Worm (Caenorhabditis elegans) whole organism, late embryonic: Measurements from ENCODE around the gene F37A8.1.

Experiments
- C38D4.7 ChIP-seq: fragments of 200-800 bp; sonication (Bioruptor generic); optimal IDR thresholded peaks from 2 replicates; lab custom pipeline; 2018; ENCODE audit warnings: mild to moderate bottlenecking, missing genetic modification characterization, moderate library complexity, missing compliant biosample characterization
- K09A11.1 ChIP-seq: sonication (generic microtip); optimal IDR thresholded peaks from 2 replicates; lab custom pipeline; 2017; ENCODE audit warnings: antibody characterized with exemption, mild to moderate bottlenecking, missing genetic modification characterization, missing compliant biosample characterization; ENCODE audit not compliant: insufficient read depth
- T23F11.4 ChIP-seq: fragments of 200-800 bp; sonication (Bioruptor generic); optimal IDR thresholded peaks from 2 replicates; lab custom pipeline; 2018; ENCODE audit warnings: mild to moderate bottlenecking, missing genetic modification characterization, missing compliant biosample characterization
- Y22D7AL.16 ChIP-seq: sonication (generic microtip); optimal IDR thresholded peaks from 2 replicates; lab custom pipeline; 2016; ENCODE audit warnings: missing genetic modification characterization, missing compliant biosample characterization
- ahr-1 ChIP-seq: sonication (generic microtip); optimal IDR thresholded peaks from 2 replicates; lab custom pipeline; 2016; ENCODE audit warnings: missing genetic modification characterization, missing compliant biosample characterization
- ama-1 ChIP-seq: fragments of 150-350 bp; optimal IDR thresholded peaks from 2 replicates; lab custom pipeline; 2014
- ceh-18 ChIP-seq: sonication (generic microtip); optimal IDR thresholded peaks from 2 replicates; lab custom pipeline; 2016; ENCODE audit warnings: missing genetic modification characterization, missing compliant biosample characterization
- ceh-2 ChIP-seq: sonication (generic microtip); optimal IDR thresholded peaks from 2 replicates; lab custom pipeline; 2016; ENCODE audit warnings: missing genotype, missing genetic modification characterization, missing compliant biosample characterization
- ceh-22 ChIP-seq: sonication (generic microtip); optimal IDR thresholded peaks from 2 replicates; lab custom pipeline; 2017; ENCODE audit warnings: missing biosample characterization, missing genetic modification characterization
- ceh-30 ChIP-seq: fragments of 150-350 bp; optimal IDR thresholded peaks from 2 replicates; lab custom pipeline; 2014; ENCODE audit warnings: missing biosample characterization, missing genetic modification characterization
- ceh-31 ChIP-seq: sonication (generic microtip); optimal IDR thresholded peaks from 2 replicates; lab custom pipeline; 2016; ENCODE audit warnings: missing genetic modification characterization, missing compliant biosample characterization
- ceh-34 ChIP-seq: sonication (generic microtip); optimal IDR thresholded peaks from 2 replicates; lab custom pipeline; 2016; ENCODE audit warnings: mild to moderate bottlenecking, missing genetic modification characterization, missing compliant biosample characterization
- ceh-45 ChIP-seq: fragments of 200-800 bp; sonication (Bioruptor generic); IDR thresholded peaks from 2 replicates; pipeline ENCODE4 v1.3.6; 2022; ENCODE audit warnings: missing genetic modification reagents, missing genetic modification characterization, missing compliant biosample characterization
- ceh-48 ChIP-seq: sonication (generic microtip); optimal IDR thresholded peaks from 2 replicates; lab custom pipeline; 2016; ENCODE audit warnings: missing genetic modification characterization, inconsistent platforms, missing compliant biosample characterization
- ceh-9 ChIP-seq: sonication (generic microtip); optimal IDR thresholded peaks from 2 replicates; lab custom pipeline; 2016; ENCODE audit warnings: mild to moderate bottlenecking, missing genetic modification characterization, inconsistent platforms, missing compliant biosample characterization
- dmd-4 ChIP-seq: sonication (generic microtip); optimal IDR thresholded peaks from 2 replicates; lab custom pipeline; 2016; ENCODE audit warnings: borderline replicate concordance, missing genetic modification characterization, missing compliant biosample characterization
- dve-1 ChIP-seq: sonication (generic microtip); optimal IDR thresholded peaks from 2 replicates; lab custom pipeline; 2017; ENCODE audit warnings: antibody characterized with exemption, mild to moderate bottlenecking, missing genetic modification characterization, missing compliant biosample characterization
- elt-4 ChIP-seq: sonication (generic microtip); optimal IDR thresholded peaks from 2 replicates; lab custom pipeline; 2016; ENCODE audit warnings: missing genetic modification characterization, missing compliant biosample characterization
- ets-4 ChIP-seq: sonication (generic microtip); optimal IDR thresholded peaks from 2 replicates; lab custom pipeline; 2016; ENCODE audit warnings: missing genetic modification characterization, missing compliant biosample characterization
- fkh-10 ChIP-seq: fragments of 150-350 bp; optimal IDR thresholded peaks from 2 replicates; lab custom pipeline; 2014; ENCODE audit warnings: missing biosample characterization, missing genetic modification reagents, missing genetic modification characterization
- fkh-6 ChIP-seq: sonication (generic microtip); optimal IDR thresholded peaks from 2 replicates; lab custom pipeline; 2016; ENCODE audit warnings: missing genetic modification characterization, missing compliant biosample characterization
- hlh-13 ChIP-seq: fragments of 200-800 bp; sonication (Bioruptor generic); optimal IDR thresholded peaks from 2 replicates; lab custom pipeline; 2018; ENCODE audit warnings: mild to moderate bottlenecking, missing genetic modification characterization, missing compliant biosample characterization
- hlh-30 ChIP-seq: sonication (generic microtip); optimal IDR thresholded peaks from 2 replicates; lab custom pipeline; 2017; ENCODE audit warnings: antibody characterized with exemption, missing genetic modification characterization, missing compliant biosample characterization; ENCODE audit not compliant: insufficient read depth
- hlh-6 ChIP-seq: sonication (generic microtip); optimal IDR thresholded peaks from 2 replicates; lab custom pipeline; 2016; ENCODE audit warnings: missing genotype, missing genetic modification characterization, missing compliant biosample characterization
- hlh-8 ChIP-seq: sonication (generic microtip); optimal IDR thresholded peaks from 2 replicates; lab custom pipeline; 2016; ENCODE audit warnings: missing genotype, missing genetic modification characterization, missing compliant biosample characterization
- lim-6 ChIP-seq: sonication (generic microtip); optimal IDR thresholded peaks from 2 replicates; lab custom pipeline; 2016; ENCODE audit warnings: missing genetic modification characterization, missing compliant biosample characterization
- madf-2 ChIP-seq: sonication (generic microtip); optimal IDR thresholded peaks from 2 replicates; lab custom pipeline; 2017; ENCODE audit warnings: missing genetic modification characterization, missing compliant biosample characterization
- nfya-1 ChIP-seq: sonication (generic microtip); optimal IDR thresholded peaks from 2 replicates; lab custom pipeline; 2017; ENCODE audit warnings: missing genetic modification characterization, mild to moderate bottlenecking, missing compliant biosample characterization, antibody characterized with exemption, moderate library complexity
- nhr-232 ChIP-seq: sonication (generic microtip); optimal IDR thresholded peaks from 2 replicates; lab custom pipeline; 2016; ENCODE audit warnings: missing genetic modification characterization, missing compliant biosample characterization
- odd-2 ChIP-seq: sonication (generic microtip); optimal IDR thresholded peaks from 2 replicates; lab custom pipeline; 2017; ENCODE audit warnings: antibody characterized with exemption, mild to moderate bottlenecking, missing genetic modification characterization, missing compliant biosample characterization
- pat-9 ChIP-seq: fragments of 200-800 bp; sonication (Bioruptor generic); optimal IDR thresholded peaks from 2 replicates; lab custom pipeline; 2018; ENCODE audit warnings: mild to moderate bottlenecking, missing genetic modification characterization, moderate library complexity, missing compliant biosample characterization
- pax-1 ChIP-seq: fragments of 150-350 bp; optimal IDR thresholded peaks from 2 replicates; lab custom pipeline; 2014; ENCODE audit warnings: missing biosample characterization, missing genetic modification characterization
- pha-2 ChIP-seq: sonication (generic microtip); optimal IDR thresholded peaks from 2 replicates; lab custom pipeline; 2017; ENCODE audit warnings: mild to moderate bottlenecking, missing genetic modification characterization, missing compliant biosample characterization
- pha-4 ChIP-seq: fragments of 150-350 bp; optimal IDR thresholded peaks from 2 replicates; lab custom pipeline; 2018; ENCODE audit warnings: missing biosample characterization, missing genetic modification reagents, missing genetic modification characterization
- pqm-1 ChIP-seq: sonication (generic microtip); optimal IDR thresholded peaks from 2 replicates; lab custom pipeline; 2016; ENCODE audit warnings: missing genetic modification characterization, missing compliant biosample characterization
- pros-1 ChIP-seq: fragments of 150-350 bp; optimal IDR thresholded peaks from 2 replicates; lab custom pipeline; 2014; ENCODE audit warnings: missing biosample characterization, missing genetic modification reagents, missing genetic modification characterization
- ref-2 ChIP-seq: sonication (generic microtip); optimal IDR thresholded peaks from 2 replicates; lab custom pipeline; 2016; ENCODE audit warnings: missing genetic modification characterization, missing compliant biosample characterization
- rnt-1 ChIP-seq: sonication (generic microtip); optimal IDR thresholded peaks from 2 replicates; lab custom pipeline; 2016; ENCODE audit warnings: missing genetic modification characterization, missing compliant biosample characterization
- sox-4 ChIP-seq: sonication (generic microtip); optimal IDR thresholded peaks from 2 replicates; lab custom pipeline; 2017; ENCODE audit warnings: mild to moderate bottlenecking, missing genetic modification characterization, inconsistent platforms, missing compliant biosample characterization
- syd-9 ChIP-seq: sonication (generic microtip); optimal IDR thresholded peaks from 2 replicates; lab custom pipeline; 2016; ENCODE audit warnings: mild to moderate bottlenecking, missing genetic modification characterization, moderate library complexity, missing compliant biosample characterization
- tbx-2 ChIP-seq: sonication (generic microtip); optimal IDR thresholded peaks from 2 replicates; lab custom pipeline; 2016; ENCODE audit warnings: missing genetic modification characterization, missing compliant biosample characterization
- tbx-7 ChIP-seq: sonication (generic microtip); optimal IDR thresholded peaks from 2 replicates; lab custom pipeline; 2016; ENCODE audit warnings: missing genotype, missing genetic modification characterization, missing compliant biosample characterization
- ttx-3 ChIP-seq: sonication (generic microtip); optimal IDR thresholded peaks from 2 replicates; lab custom pipeline; 2016; ENCODE audit warnings: missing genetic modification reagents, missing genetic modification characterization, missing compliant biosample characterization
- unc-55 ChIP-seq: sonication (generic microtip); optimal IDR thresholded peaks from 2 replicates; lab custom pipeline; 2017; ENCODE audit warnings: missing biosample characterization, missing genetic modification reagents, missing genetic modification characterization
- unc-86 ChIP-seq: sonication (generic microtip); optimal IDR thresholded peaks from 2 replicates; lab custom pipeline; 2016; ENCODE audit warnings: missing genetic modification characterization, missing compliant biosample characterization
- zip-5 ChIP-seq: sonication (generic microtip); optimal IDR thresholded peaks from 2 replicates; lab custom pipeline; 2016; ENCODE audit warnings: missing genetic modification characterization, missing compliant biosample characterization
- ztf-16 ChIP-seq: sonication (generic microtip); optimal IDR thresholded peaks from 2 replicates; lab custom pipeline; 2017; ENCODE audit warnings: missing genetic modification characterization, missing compliant biosample characterization

F37A8.1 gene

ce11 chrIII:3914836-3915235, 13.4 kb upstream of the F37A8.1 start (continued):
- TF ChIP-seq nfya-1: peak; percentile 3
- peak; percentile 4 for TF ChIP-seq ceh-31 (tag; lab: Kevin White, UChicago)
- TF ChIP-seq, all 69 proteins: peak for 7

- TF ChIP-seq unc-55 (GFP tag; lab: Kevin White, UChicago) (peak; percentile 54), ref-2 (tag; lab: Kevin White, UChicago) (peak; percentile 3), C38D4.7 (GFP tag; lab: Kevin White, UChicago) (no peak), elt-4 (tag; lab: Kevin White, UChicago) (no peak), tbx-2 (tag; lab: Kevin White, UChicago) (peak; percentile 1), ceh-31 (tag; lab: Kevin White, UChicago) (peak; percentile 10), T23F11.4 (GFP tag; lab: Kevin White, UChicago) (no peak), fkh-10 (GFP tag; lab: Kevin White, UChicago) (no peak), hlh-8 (tag; lab: Kevin White, UChicago) (peak; percentile 12), ceh-48 (tag; lab: Kevin White, UChicago) (no peak), zip-5 (no peak), odd-2 (tag; lab: Kevin White, UChicago) (no peak), nfya-1 (peak; percentile 60), ceh-18 (tag; lab: Kevin White, UChicago) (no peak)
Observed at ce11 chrIII:3915705-3916104, 12.5 kb upstream of the F37A8.1 start.

- TF ChIP-seq unc-86 (tag; lab: Kevin White, UChicago): peak; percentile 87
- TF ChIP-seq K09A11.1: peak; percentile 85
- TF ChIP-seq ama-1 (lab: Kevin White, UChicago): no peak
- TF ChIP-seq ceh-22: no peak
- no peak for TF ChIP-seq pqm-1 (tag; lab: Kevin White, UChicago)
- TF ChIP-seq ceh-9 (tag; lab: Kevin White, UChicago): no peak
- TF ChIP-seq fkh-10 (GFP tag; lab: Kevin White, UChicago): no peak
- peak; percentile 66 for TF ChIP-seq T23F11.4 (GFP tag; lab: Kevin White, UChicago)
- TF ChIP-seq pros-1: no peak
- TF ChIP-seq pax-1: peak; percentile 16
- peak; percentile 39 for TF ChIP-seq tbx-7 (tag; lab: Kevin White, UChicago)
- TF ChIP-seq pha-2 (tag; lab: Kevin White, UChicago): peak; percentile 77
- peak; percentile 60 for TF ChIP-seq syd-9
- no peak for TF ChIP-seq hlh-30 (tag; lab: Kevin White, UChicago)
- TF ChIP-seq fkh-6 (tag; lab: Kevin White, UChicago): peak; percentile 72
- TF ChIP-seq elt-4 (tag; lab: Kevin White, UChicago): no peak
- TF ChIP-seq Y22D7AL.16: peak; percentile 56
- peak; percentile 52 for TF ChIP-seq ceh-18 (tag; lab: Kevin White, UChicago)
- peak; percentile 82 for TF ChIP-seq ttx-3 (tag; lab: Kevin White, UChicago)
- peak; percentile 77 for TF ChIP-seq C38D4.7 (GFP tag; lab: Kevin White, UChicago)
- TF ChIP-seq tbx-2 (tag; lab: Kevin White, UChicago): peak; percentile 88
- no peak for TF ChIP-seq ceh-30 (tag; lab: Kevin White, UChicago)
- peak; percentile 75 for TF ChIP-seq ceh-34 (tag; lab: Kevin White, UChicago)
- peak; percentile 86 for TF ChIP-seq ref-2 (tag; lab: Kevin White, UChicago)
- TF ChIP-seq zip-5: peak; percentile 61
- peak; percentile 91 for TF ChIP-seq hlh-6 (tag; lab: Kevin White, UChicago)
- peak; percentile 60 for TF ChIP-seq hlh-13
- peak; percentile 79 for TF ChIP-seq madf-2 (tag; lab: Kevin White, UChicago)
- peak; percentile 71 for TF ChIP-seq ahr-1 (tag; lab: Kevin White, UChicago)
- TF ChIP-seq nhr-232 (tag; lab: Kevin White, UChicago): peak; percentile 74
- TF ChIP-seq ceh-2 (tag; lab: Kevin White, UChicago): peak; percentile 81
- TF ChIP-seq pat-9: peak; percentile 89
- TF ChIP-seq nfya-1: peak; percentile 88
- TF ChIP-seq dve-1 (tag; lab: Kevin White, UChicago): peak; percentile 47
- TF ChIP-seq ceh-31 (tag; lab: Kevin White, UChicago): peak; percentile 86
- peak; percentile 81 for TF ChIP-seq sox-4 (tag; lab: Kevin White, UChicago)
- TF ChIP-seq lim-6 (tag; lab: Kevin White, UChicago): no peak
- TF ChIP-seq odd-2 (tag; lab: Kevin White, UChicago): peak; percentile 83
- TF ChIP-seq ztf-16 (tag; lab: Kevin White, UChicago): peak; percentile 83
- no peak for TF ChIP-seq pha-4
- TF ChIP-seq ceh-45 (GFP tag; lab: Robert Waterston, UW): peak; percentile 73; the same call in 1 of the 2 replicates
- TF ChIP-seq ets-4 (tag; lab: Kevin White, UChicago): no peak
- peak; percentile 86 for TF ChIP-seq rnt-1 (tag; lab: Kevin White, UChicago)
- TF ChIP-seq dmd-4 (tag; lab: Kevin White, UChicago): peak; percentile 43
Observed at ce11 chrIII:3916624-3917023, 11.6 kb upstream of the F37A8.1 start, which contains the start of gene ccdc-47. TSS of gene ccdc-47 (plus strand) at chrIII:3916967.
